Fruit fly (Drosophila melanogaster): Measurements from ENCODE around the gene Sec61gamma.

dm6 chrX:19675662-19676061 is 32.5 kb downstream of the Sec61gamma start, which contains the start of gene et:
- no peak for TF ChIP-seq topi (GFP tag; optimal IDR thresholded peaks at IDR 0.05)
- TF ChIP-seq Blimp-1 (GFP tag; optimal IDR thresholded peaks at IDR 0.05): no peak
- no peak for TF ChIP-seq Met (GFP tag; optimal IDR thresholded peaks at IDR 0.05)
